Worm (Caenorhabditis elegans): Measurements from ENCODE around the gene cdkl-1.

The cdkl-1 gene

ce11 chrV:11082475-11082874 lies 16.2 kb upstream of the cdkl-1 start (continued):
- TF ChIP-seq daf-8 (GFP tag; IDR thresholded peaks at IDR 0.05), result no peak
- no peak for TF ChIP-seq lir-3 (tag; optimal IDR thresholded peaks at IDR 0.05)
- no peak for TF ChIP-seq pqm-1 (tag; optimal IDR thresholded peaks at IDR 0.05)
- no peak for TF ChIP-seq set-16 (GFP tag; IDR thresholded peaks at IDR 0.05)
- TF ChIP-seq gei-8 (GFP tag; optimal IDR thresholded peaks at IDR 0.05), result no peak
- TF ChIP-seq zip-2 (tag; optimal IDR thresholded peaks at IDR 0.05), result no peak
- TF ChIP-seq sdz-12 (GFP tag; optimal IDR thresholded peaks at IDR 0.05), result peak; percentile 21
- no peak for TF ChIP-seq nhr-102 (tag; optimal IDR thresholded peaks at IDR 0.05)
- peak; percentile 11 for TF ChIP-seq dve-1 (tag; optimal IDR thresholded peaks at IDR 0.05; ENCODE audit: insufficient read depth)
- TF ChIP-seq ztf-7 (tag; optimal IDR thresholded peaks at IDR 0.05), result no peak
- no peak; the same call in 1 of the 2 replicates for TF ChIP-seq lin-29 (GFP tag; IDR thresholded peaks at IDR 0.05)
- TF ChIP-seq F37D6.2 (tag; optimal IDR thresholded peaks at IDR 0.05), result no peak
- peak; percentile 32; the same call in 1 of the 2 replicates for TF ChIP-seq dmd-6 (GFP tag; IDR thresholded peaks at IDR 0.05)

ce11 chrV:11082964-11083363 lies 15.7 kb upstream of the cdkl-1 start:
- TF ChIP-seq vab-7 (GFP tag; IDR thresholded peaks at IDR 0.05) (no peak), lin-39 (tag; optimal IDR thresholded peaks at IDR 0.05) (no peak), lin-13 (GFP tag; optimal IDR thresholded peaks at IDR 0.05) (no peak), lim-7 (GFP tag; IDR thresholded peaks at IDR 0.05) (no peak), ceh-82 (tag; optimal IDR thresholded peaks at IDR 0.05) (no peak), madf-5 (GFP tag; IDR thresholded peaks at IDR 0.05) (no peak), rbr-2 (tag; optimal IDR thresholded peaks at IDR 0.05) (no peak), pqm-1 (tag; optimal IDR thresholded peaks at IDR 0.05) (no peak), nhr-76 (tag; optimal IDR thresholded peaks at IDR 0.05) (no peak), lin-38 (GFP tag; IDR thresholded peaks at IDR 0.05) (no peak)

DNA sequence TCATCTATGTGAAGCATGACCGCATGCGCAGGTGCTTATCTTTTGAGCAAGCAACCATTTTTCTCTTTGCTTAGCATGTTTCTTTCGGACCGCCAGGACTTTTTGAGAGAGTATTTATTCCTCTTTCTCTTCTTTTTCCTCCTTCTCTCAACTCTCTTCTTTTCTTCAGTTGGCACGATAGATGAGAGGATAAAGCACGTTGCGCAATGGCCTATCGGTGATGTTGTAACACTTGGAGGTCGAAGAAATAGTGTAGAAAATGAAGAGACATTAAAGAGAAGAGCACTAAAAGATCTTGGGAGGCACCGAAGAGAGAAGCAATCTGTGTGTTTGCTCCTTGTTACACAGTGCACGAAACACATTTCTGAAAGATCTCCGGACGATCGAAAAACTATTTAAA lies 15.0 kb upstream of the cdkl-1 start:
- TF ChIP-seq nhr-237 (tag; optimal IDR thresholded peaks at IDR 0.05) (no peak), ZK546.5 (tag; optimal IDR thresholded peaks at IDR 0.05) (no peak), unc-62 (GFP tag; optimal IDR thresholded peaks at IDR 0.05 in 1 of 2) (peak in 1 of 2 experiments; percentile 45), unc-62 (tag; optimal IDR thresholded peaks at IDR 0.05) (no peak), F37D6.2 (tag; optimal IDR thresholded peaks at IDR 0.05) (no peak), nhr-11 (tag; optimal IDR thresholded peaks at IDR 0.05) (peak; percentile 66), hlh-30 (tag; optimal IDR thresholded peaks at IDR 0.05; ENCODE audit: insufficient read depth) (peak; percentile 33), daf-12 (tag; optimal IDR thresholded peaks at IDR 0.05) (no peak), rbr-2 (tag; optimal IDR thresholded peaks at IDR 0.05) (no peak), nhr-48 (tag; optimal IDR thresholded peaks at IDR 0.05) (no peak), Y5F2A.4 (GFP tag; optimal IDR thresholded peaks at IDR 0.05) (no peak), F44E2.7 (GFP tag; IDR thresholded peaks at IDR 0.05) (no peak), ceh-32 (tag; optimal IDR thresholded peaks at IDR 0.05; ENCODE audit: poor library complexity) (no peak), lim-7 (GFP tag; IDR thresholded peaks at IDR 0.05) (no peak), unc-39 (tag; optimal IDR thresholded peaks at IDR 0.05) (no peak), mdl-1 (tag; optimal IDR thresholded peaks at IDR 0.05) (peak in 1 of 2 experiments; percentile 20), php-3 (GFP tag; IDR thresholded peaks at IDR 0.05) (no peak), spr-1 (tag; optimal IDR thresholded peaks at IDR 0.05) (no peak), gei-8 (GFP tag; optimal IDR thresholded peaks at IDR 0.05) (no peak), hlh-11 (tag; optimal IDR thresholded peaks at IDR 0.05) (peak; percentile 43), lin-38 (GFP tag; IDR thresholded peaks at IDR 0.05) (no peak), dmd-6 (GFP tag; IDR thresholded peaks at IDR 0.05) (no peak), mxl-3 (GFP tag; optimal IDR thresholded peaks at IDR 0.05) (peak; percentile 55), mes-2 (tag; optimal IDR thresholded peaks at IDR 0.05; ENCODE audit: poor library complexity, severe bottlenecking) (peak; percentile 24), Y48G9A.11 (GFP tag; IDR thresholded peaks at IDR 0.05) (no peak), aha-1 (tag) (peak; percentile 55), nhr-42 (GFP tag; IDR thresholded peaks at IDR 0.05) (no peak), fkh-10 (GFP tag; optimal IDR thresholded peaks at IDR 0.05) (no peak), lin-13 (GFP tag; optimal IDR thresholded peaks at IDR 0.05) (no peak)
